Worm (Caenorhabditis elegans): Measurements from ENCODE around the gene cyn-3.

DNA sequence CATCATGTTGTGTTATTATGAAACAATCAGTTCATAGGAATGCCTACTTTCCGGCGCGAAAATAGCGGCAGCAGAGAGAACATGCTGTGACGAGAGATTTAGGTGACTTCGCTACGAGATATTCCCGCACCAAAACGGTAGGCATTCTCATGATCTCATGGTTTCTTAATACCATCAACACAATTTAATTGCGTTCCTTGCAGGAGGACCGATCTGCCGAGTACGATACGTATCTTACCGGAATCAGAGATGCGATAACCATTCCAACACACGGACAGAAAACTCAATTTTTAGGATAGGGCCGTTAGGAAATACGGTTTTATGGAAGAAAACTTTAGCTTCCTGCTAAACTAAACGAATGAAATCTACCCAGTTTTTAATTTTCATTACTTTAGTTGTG, 40.9 kb upstream of the cyn-3 start, which contains the start of gene T09F5.1:
- TF ChIP-seq pha-2 (tag; optimal IDR thresholded peaks at IDR 0.05) = no peak
- no peak for TF ChIP-seq tbx-2 (tag; optimal IDR thresholded peaks at IDR 0.05)
- TF ChIP-seq sdc-2 (tag; optimal IDR thresholded peaks at IDR 0.05) = no peak
